Worm (Caenorhabditis elegans): ENCODE measurements around the gene F16G10.7.

- TF ChIP-seq ama-1 (optimal IDR thresholded peaks at IDR 0.05): no peak
- TF ChIP-seq tbx-7 (tag; optimal IDR thresholded peaks at IDR 0.05): no peak
- TF ChIP-seq ceh-9 (tag; optimal IDR thresholded peaks at IDR 0.05): no peak
- no peak for TF ChIP-seq ets-4 (tag; optimal IDR thresholded peaks at IDR 0.05)
- no peak for TF ChIP-seq hlh-30 (tag; optimal IDR thresholded peaks at IDR 0.05; ENCODE audit: insufficient read depth)
- TF ChIP-seq nhr-11 (tag; optimal IDR thresholded peaks at IDR 0.05): no peak
Measured at ce11 chrII:2395864-2396263, 15.8 kb upstream of the F16G10.7 start, which contains the start of gene F16G10.13.
